Worm (Caenorhabditis elegans) whole organism, early embryonic: ENCODE results near the gene F19B10.1.

Experiments used
- F13C5.2 ChIP-seq: sonication (generic microtip); optimal IDR thresholded peaks from 2 replicates; lab custom pipeline; 2017; ENCODE audit warnings: mild to moderate bottlenecking, missing genetic modification characterization, inconsistent platforms, missing compliant biosample characterization
- aly-1 ChIP-seq: sonication (generic microtip); optimal IDR thresholded peaks from 2 replicates; lab custom pipeline; 2016; ENCODE audit warnings: missing genetic modification characterization, missing compliant biosample characterization
- ama-1 ChIP-seq: fragments of 150-350 bp; optimal IDR thresholded peaks from 2 replicates; lab custom pipeline; 2014
- ceh-13 ChIP-seq: fragments of 200-800 bp; sonication (Bioruptor generic); optimal IDR thresholded peaks from 2 replicates; lab custom pipeline; 2018; ENCODE audit warnings: mild to moderate bottlenecking, missing genetic modification characterization, missing compliant biosample characterization
- hmbx-1 ChIP-seq: sonication (generic microtip); optimal IDR thresholded peaks from 2 replicates; lab custom pipeline; 2016; ENCODE audit warnings: mild to moderate bottlenecking, missing genetic modification characterization, missing compliant biosample characterization
- sea-1 ChIP-seq: fragments of 200-800 bp; sonication (Bioruptor generic); conservative IDR thresholded peaks from 2 replicates; pipeline ENCODE4 v1.3.6; 2022; ENCODE audit warnings: missing genetic modification characterization, missing compliant biosample characterization
- tbx-37 ChIP-seq: fragments of 200-800 bp; sonication (Bioruptor generic); conservative IDR thresholded peaks from 2 replicates; pipeline ENCODE4 v1.3.6; 2022; ENCODE audit warnings: missing genetic modification reagents, missing genetic modification characterization, missing compliant biosample characterization

ce11 chrII:3640197-3640596 lies 42.8 kb upstream of the F19B10.1 start, which contains the start of gene M151.10:
- TF ChIP-seq tbx-37, result no peak
- no peak for TF ChIP-seq ama-1 (lab: Kevin White, UChicago)
- TF ChIP-seq hmbx-1 (tag; lab: Kevin White, UChicago), result no peak
- no peak for TF ChIP-seq F13C5.2 (tag; lab: Kevin White, UChicago)
- TF ChIP-seq aly-1 (tag; lab: Kevin White, UChicago), result no peak
- TF ChIP-seq sea-1, result no peak
- no peak for TF ChIP-seq ceh-13 (GFP tag; lab: Kevin White, UChicago)
